Fruit fly (Drosophila melanogaster) whole organism, embryonic: ENCODE data around the gene Spt6.
A peak's percentile ranks its signal among the peaks of the same experiment; 100 is the strongest.

Source experiments
- Ada2b ChIP-seq: fragments of 200-800 bp; sonication (Bioruptor generic); IDR thresholded peaks from 2 replicates; pipeline ENCODE4 v1.3.6; 2022; ENCODE audit warnings: missing biosample characterization, missing genetic modification characterization
- CG10321 ChIP-seq: fragments of 200-800 bp; sonication (Bioruptor generic); IDR thresholded peaks from 2 replicates; pipeline ENCODE4 v1.3.6; 2022; ENCODE audit warnings: missing biosample characterization, missing genetic modification characterization
- CG10979 ChIP-seq: fragments of 200-800 bp; sonication (Bioruptor generic); optimal IDR thresholded peaks from 2 replicates; lab custom pipeline; 2018; ENCODE audit warnings: missing biosample characterization, mild to moderate bottlenecking, missing genetic modification characterization, moderate library complexity
- CG11085 ChIP-seq: fragments of 200-800 bp; sonication (Bioruptor generic); IDR thresholded peaks from 2 replicates; pipeline ENCODE4 v1.3.6; 2022; ENCODE audit warnings: missing biosample characterization, missing genetic modification characterization
- CG12155 ChIP-seq: fragments of 200-800 bp; sonication (Bioruptor generic); optimal IDR thresholded peaks from 3 replicates; lab custom pipeline; 2016; ENCODE audit warnings: missing biosample characterization, missing genetic modification characterization
- CG12219 ChIP-seq: fragments of 200-800 bp; sonication (Bioruptor generic); optimal IDR thresholded peaks from 3 replicates; lab custom pipeline; 2018; ENCODE audit warnings: missing biosample characterization, mild to moderate bottlenecking, missing genetic modification characterization
- CG13424 ChIP-seq: fragments of 200-800 bp; sonication (Bioruptor generic); optimal IDR thresholded peaks from 2 replicates; lab custom pipeline; 2019; ENCODE audit warnings: missing biosample characterization, mild to moderate bottlenecking, missing genetic modification characterization, moderate library complexity
- CG13894 ChIP-seq: fragments of 200-800 bp; sonication (Bioruptor generic); optimal IDR thresholded peaks from 3 replicates; lab custom pipeline; 2018; ENCODE audit warnings: missing biosample characterization, mild to moderate bottlenecking, missing genetic modification characterization, moderate library complexity
- CG15073 ChIP-seq: fragments of 200-800 bp; sonication (Bioruptor generic); optimal IDR thresholded peaks from 2 replicates; lab custom pipeline; 2016; ENCODE audit warnings: missing biosample characterization, missing genetic modification characterization
- CG18599 ChIP-seq: fragments of 200-800 bp; sonication (Bioruptor generic); optimal IDR thresholded peaks from 3 replicates; lab custom pipeline; 2017; ENCODE audit warnings: missing biosample characterization, missing genetic modification characterization, mild to moderate bottlenecking, moderate library complexity, missing genetic modification reagents
- CG2199 ChIP-seq: fragments of 200-800 bp; sonication (Bioruptor generic); IDR thresholded peaks from 3 replicates; pipeline ENCODE4 v1.3.6; 2022; ENCODE audit warnings: missing biosample characterization, missing genetic modification characterization
- CG32772 ChIP-seq: fragments of 200-800 bp; sonication (Bioruptor generic); IDR thresholded peaks from 2 replicates; pipeline ENCODE4 v1.3.6; 2022; ENCODE audit warnings: missing biosample characterization, missing genetic modification characterization
- CG34224 ChIP-seq: fragments of 200-800 bp; sonication (Bioruptor generic); IDR thresholded peaks from 3 replicates; pipeline ENCODE4 v1.3.6; 2022; ENCODE audit warnings: missing biosample characterization, missing genetic modification characterization; ENCODE audit not compliant: partially characterized antibody
- CG3995 ChIP-seq: fragments of 200-800 bp; sonication (Bioruptor generic); optimal IDR thresholded peaks from 3 replicates; lab custom pipeline; 2016; ENCODE audit warnings: missing biosample characterization, missing genetic modification characterization
- CG42726 ChIP-seq: fragments of 200-800 bp; sonication (Bioruptor generic); IDR thresholded peaks from 2 replicates; pipeline ENCODE4 v1.3.6; 2022; ENCODE audit warnings: missing biosample characterization, missing genetic modification characterization; ENCODE audit not compliant: partially characterized antibody
- CG4854 ChIP-seq: fragments of 200-800 bp; sonication (Bioruptor generic); optimal IDR thresholded peaks from 2 replicates; lab custom pipeline; 2016; ENCODE audit warnings: missing biosample characterization, missing genetic modification characterization, inconsistent platforms
- CG6654 ChIP-seq: fragments of 200-800 bp; sonication (Bioruptor generic); optimal IDR thresholded peaks from 2 replicates; lab custom pipeline; 2017; ENCODE audit warnings: missing biosample characterization, mild to moderate bottlenecking, missing genetic modification characterization
- CG6791 ChIP-seq: fragments of 200-800 bp; sonication (Bioruptor generic); IDR thresholded peaks from 3 replicates; pipeline ENCODE4 v1.3.6; 2022; ENCODE audit warnings: missing biosample characterization, missing genetic modification characterization; ENCODE audit not compliant: partially characterized antibody
- CG8478 ChIP-seq: fragments of >200 bp; optimal IDR thresholded peaks from 2 replicates; lab custom pipeline; 2018
- CTCF ChIP-seq: fragments of 200-800 bp; sonication (Bioruptor generic); optimal IDR thresholded peaks from 2 replicates; lab custom pipeline; 2017; ENCODE audit warnings: missing biosample characterization, mild to moderate bottlenecking, missing genetic modification characterization, moderate library complexity
- Eip74EF ChIP-seq, 2 experiments: fragments of 200-800 bp in 1 of 2; fragments of >200 bp in 1 of 2; sonication (Bioruptor generic) in 1 of 2; optimal IDR thresholded peaks; 2 replicates each; lab custom pipeline; 2017 to 2019; ENCODE audit warnings: missing biosample characterization in 2 of 2, missing genetic modification characterization in 2 of 2, mild to moderate bottlenecking in 1 of 2, moderate library complexity in 1 of 2
- Elba2 ChIP-seq: fragments of 200-800 bp; sonication (Bioruptor generic); optimal IDR thresholded peaks from 3 replicates; lab custom pipeline; 2016; ENCODE audit warnings: missing biosample characterization, missing genetic modification characterization
- Fer1 ChIP-seq: fragments of 200-800 bp; sonication (Bioruptor generic); optimal IDR thresholded peaks from 2 replicates; lab custom pipeline; 2017; ENCODE audit warnings: missing biosample characterization, mild to moderate bottlenecking, missing genetic modification characterization
- Ptx1 ChIP-seq: fragments of 200-800 bp; sonication (Bioruptor generic); IDR thresholded peaks from 2 replicates; pipeline ENCODE4 v1.3.6; 2022; ENCODE audit warnings: missing biosample characterization, missing genetic modification characterization
- Sin3A ChIP-seq: fragments of >200 bp; optimal IDR thresholded peaks from 2 replicates; lab custom pipeline; 2018
- Taf1 ChIP-seq: fragments of 200-800 bp; sonication (Bioruptor generic); IDR thresholded peaks from 2 replicates; pipeline ENCODE4 v1.3.6; 2022; ENCODE audit warnings: missing biosample characterization, missing genetic modification characterization
- Vsx1 ChIP-seq: fragments of 200-800 bp; sonication (Bioruptor generic); optimal IDR thresholded peaks from 2 replicates; lab custom pipeline; 2017; ENCODE audit warnings: missing biosample characterization, mild to moderate bottlenecking, missing genetic modification characterization, missing genetic modification reagents
- Xrp1 ChIP-seq: fragments of 200-800 bp; sonication (Bioruptor generic); IDR thresholded peaks from 2 replicates; pipeline ENCODE4 v1.3.6; 2022; ENCODE audit warnings: missing biosample characterization, missing genetic modification characterization
- az2 ChIP-seq: fragments of 200-800 bp; sonication (Bioruptor generic); optimal IDR thresholded peaks from 3 replicates; lab custom pipeline; 2016; ENCODE audit warnings: missing biosample characterization, missing genetic modification characterization
- cad ChIP-seq: fragments of >200 bp; optimal IDR thresholded peaks from 2 replicates; lab custom pipeline; 2017; ENCODE audit warnings: missing biosample characterization, missing genetic modification characterization
- cas ChIP-seq: fragments of 200-800 bp; sonication (Bioruptor generic); IDR thresholded peaks from 2 replicates; pipeline ENCODE4 v1.3.6; 2022; ENCODE audit warnings: missing biosample characterization, missing genetic modification characterization
- crol ChIP-seq: fragments of 200-800 bp; sonication (Bioruptor generic); IDR thresholded peaks from 2 replicates; pipeline ENCODE4 v1.3.6; 2022; ENCODE audit warnings: missing biosample characterization, missing genetic modification characterization
- dimm ChIP-seq: fragments of 200-800 bp; sonication (Bioruptor generic); IDR thresholded peaks from 2 replicates; pipeline ENCODE4 v1.3.6; 2022; ENCODE audit warnings: missing biosample characterization, missing genetic modification characterization
- disco-r ChIP-seq: fragments of 200-800 bp; sonication (Bioruptor generic); optimal IDR thresholded peaks from 2 replicates; lab custom pipeline; 2016; ENCODE audit warnings: missing biosample characterization, missing genetic modification characterization
- dmrt99B ChIP-seq: fragments of 200-800 bp; sonication (Bioruptor generic); optimal IDR thresholded peaks from 2 replicates; lab custom pipeline; 2018; ENCODE audit warnings: missing biosample characterization, mild to moderate bottlenecking, missing genetic modification characterization, moderate library complexity
- dpn ChIP-seq, 2 experiments: fragments of 200-800 bp; sonication (Bioruptor generic); optimal IDR thresholded peaks; 3 replicates each; lab custom pipeline; 2016; ENCODE audit warnings: missing biosample characterization in 2 of 2, missing genetic modification characterization in 2 of 2
- ewg ChIP-seq: fragments of 200-800 bp; sonication (Bioruptor generic); optimal IDR thresholded peaks from 3 replicates; lab custom pipeline; 2017; ENCODE audit warnings: mild to moderate bottlenecking, missing biosample characterization, missing genetic modification reagents, missing genetic modification characterization
- fd102C ChIP-seq: fragments of 200-800 bp; sonication (Bioruptor generic); optimal IDR thresholded peaks from 2 replicates; lab custom pipeline; 2018; ENCODE audit warnings: missing biosample characterization, mild to moderate bottlenecking, missing genetic modification characterization, moderate library complexity
- gcm ChIP-seq: fragments of 200-800 bp; sonication (Bioruptor generic); optimal IDR thresholded peaks from 2 replicates; lab custom pipeline; 2019; ENCODE audit warnings: missing biosample characterization, mild to moderate bottlenecking, missing genetic modification characterization, moderate library complexity
- hkb ChIP-seq, 2 experiments: fragments of 200-800 bp in 1 of 2; fragments of >200 bp in 1 of 2; sonication (Bioruptor generic) in 1 of 2; IDR thresholded peaks in 1 of 2; optimal IDR thresholded peaks in 1 of 2; 2 replicates each; pipeline versions ENCODE4 v1.3.6 to Lab custom; 2017 to 2022; ENCODE audit warnings: missing biosample characterization in 1 of 2, missing genetic modification characterization in 1 of 2
- kay ChIP-seq: fragments of 200-800 bp; sonication (Bioruptor generic); optimal IDR thresholded peaks from 2 replicates; lab custom pipeline; 2016; ENCODE audit warnings: missing biosample characterization, missing genetic modification characterization
- kni ChIP-seq: fragments of 200-800 bp; sonication (Bioruptor generic); optimal IDR thresholded peaks from 3 replicates; lab custom pipeline; 2017; ENCODE audit warnings: mild to moderate bottlenecking, missing biosample characterization, missing genetic modification reagents, missing genetic modification characterization
- org-1 ChIP-seq: fragments of 200-800 bp; sonication (Bioruptor generic); optimal IDR thresholded peaks from 2 replicates; lab custom pipeline; 2017; ENCODE audit warnings: missing biosample characterization, missing genetic modification characterization
- pb ChIP-seq: fragments of 200-800 bp; sonication (Bioruptor generic); optimal IDR thresholded peaks from 3 replicates; lab custom pipeline; 2016; ENCODE audit warnings: missing biosample characterization, missing genetic modification characterization
- pfk ChIP-seq: fragments of 200-800 bp; sonication (Bioruptor generic); optimal IDR thresholded peaks from 2 replicates; lab custom pipeline; 2018; ENCODE audit warnings: missing biosample characterization, mild to moderate bottlenecking, missing genetic modification characterization, moderate library complexity
- pho ChIP-seq: fragments of 200-800 bp; sonication (Bioruptor generic); optimal IDR thresholded peaks from 2 replicates; lab custom pipeline; 2016; ENCODE audit warnings: missing biosample characterization, missing genetic modification characterization
- slbo ChIP-seq: fragments of 200-800 bp; sonication (Bioruptor generic); IDR thresholded peaks from 2 replicates; pipeline ENCODE4 v1.3.6; 2022; ENCODE audit warnings: missing biosample characterization, missing genetic modification characterization
- sqz ChIP-seq: fragments of 200-800 bp; sonication (Bioruptor generic); optimal IDR thresholded peaks from 3 replicates; lab custom pipeline; 2018; ENCODE audit warnings: missing biosample characterization, mild to moderate bottlenecking, missing genetic modification characterization
- tap ChIP-seq: fragments of 200-800 bp; optimal IDR thresholded peaks from 3 replicates; lab custom pipeline; 2019; ENCODE audit warnings: missing biosample characterization, mild to moderate bottlenecking, missing genetic modification characterization, moderate library complexity
- tna ChIP-seq: fragments of 200-800 bp; sonication (Bioruptor generic); IDR thresholded peaks from 2 replicates; pipeline ENCODE4 v1.3.6; 2022; ENCODE audit warnings: missing biosample characterization, missing genetic modification characterization; ENCODE audit not compliant: partially characterized antibody
- twi ChIP-seq: fragments of 200-800 bp; optimal IDR thresholded peaks from 2 replicates; lab custom pipeline; 2019; ENCODE audit warnings: missing biosample characterization, mild to moderate bottlenecking, missing genetic modification characterization, moderate library complexity
- wdn ChIP-seq: fragments of 200-800 bp; sonication (Bioruptor generic); IDR thresholded peaks from 2 replicates; pipeline ENCODE4 v1.3.6; 2022; ENCODE audit warnings: missing biosample characterization, missing genetic modification characterization

Spt6 gene

DNA sequence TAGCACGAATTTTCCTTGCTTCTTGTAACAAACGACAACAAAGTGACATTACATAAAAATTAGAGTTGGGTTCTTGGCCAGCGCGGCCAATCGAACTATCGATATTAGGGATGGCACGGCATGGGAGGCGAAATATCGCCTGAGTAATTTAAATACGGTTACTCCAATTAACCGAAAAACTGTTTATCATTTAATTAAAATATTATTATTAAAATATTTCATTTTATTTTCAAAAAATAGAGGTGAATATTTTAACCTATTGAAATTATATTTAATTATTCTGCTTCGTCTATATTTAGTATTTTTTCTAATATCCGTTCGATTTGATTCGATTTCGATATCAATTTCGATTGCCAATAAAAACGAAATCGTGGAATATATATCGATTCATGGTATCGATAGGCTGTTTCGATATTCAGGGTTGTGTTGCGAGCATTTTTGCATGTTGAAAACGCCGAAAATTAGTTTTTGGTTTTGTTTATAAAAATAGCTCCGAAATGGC, 12.1 kb upstream of the Spt6 start, which contains the start of the genes Rbcn-3A and Spx (continued):
- TF ChIP-seq CG4854 (GFP tag; lab: Kevin White, UChicago) = no peak
- peak; percentile 69 for TF ChIP-seq slbo
- no peak for TF ChIP-seq CG12219 (GFP tag; lab: Kevin White, UChicago)
- TF ChIP-seq crol (GFP tag; lab: Robert Waterston, UW) = no peak
- peak; percentile 42 for TF ChIP-seq az2 (GFP tag; lab: Kevin White, UChicago)
- peak in 1 of 2 experiments; percentile 44 for TF ChIP-seq dpn (GFP tag; optimal IDR thresholded peaks at IDR 0.05; lab: Kevin White, UChicago)
- no peak for TF ChIP-seq Fer1
- TF ChIP-seq CG10321 (GFP tag; lab: Robert Waterston, UW) = no peak
- TF ChIP-seq gcm (GFP tag; lab: Kevin White, UChicago) = peak; percentile 21
- TF ChIP-seq cad (GFP tag; lab: Kevin White, UChicago) = no peak
- no peak for TF ChIP-seq org-1 (GFP tag; lab: Kevin White, UChicago)
- TF ChIP-seq Ada2b = no peak
- TF ChIP-seq ewg (GFP tag; lab: Kevin White, UChicago) = no peak
- no peak for TF ChIP-seq CG2199 (GFP tag; lab: Robert Waterston, UW)
- TF ChIP-seq CG34224 = peak; percentile 81
- no peak for TF ChIP-seq kni (GFP tag; lab: Kevin White, UChicago)
- TF ChIP-seq CG10979 (tag; lab: Kevin White, UChicago) = peak; percentile 2
- TF ChIP-seq Elba2 (GFP tag; lab: Kevin White, UChicago) = no peak
- peak; percentile 68; the same call in 1 of the 2 replicates for TF ChIP-seq CG42726
- TF ChIP-seq CG13424 (tag; lab: Kevin White, UChicago) = peak; percentile 55
- no peak for TF ChIP-seq CTCF (GFP tag; lab: Kevin White, UChicago)
- TF ChIP-seq CG8478 (lab: Kevin White, UChicago) = no peak
- peak; percentile 8 for TF ChIP-seq CG13894 (tag; lab: Kevin White, UChicago)
- TF ChIP-seq fd102C = no peak
- TF ChIP-seq sqz = no peak
- TF ChIP-seq CG15073 (GFP tag; lab: Kevin White, UChicago) = no peak
- TF ChIP-seq tap (tag; lab: Kevin White, UChicago) = no peak
- peak; percentile 29 for TF ChIP-seq twi (tag; lab: Kevin White, UChicago)
- no peak for TF ChIP-seq Vsx1
- TF ChIP-seq CG12155 (GFP tag; lab: Kevin White, UChicago) = no peak
- no peak for TF ChIP-seq wdn (GFP tag; lab: Robert Waterston, UW)
- TF ChIP-seq CG3995 = peak; percentile 4
- no peak for TF ChIP-seq Taf1 (GFP tag; lab: Robert Waterston, UW)
- TF ChIP-seq Eip74EF (GFP tag; optimal IDR thresholded peaks at IDR 0.05; lab: Kevin White, UChicago) = no peak
- no peak for TF ChIP-seq CG32772 (GFP tag; lab: Robert Waterston, UW)
- no peak for TF ChIP-seq pho (GFP tag; lab: Kevin White, UChicago)
- TF ChIP-seq pfk (GFP tag; lab: Kevin White, UChicago) = no peak
- TF ChIP-seq Sin3A = no peak
- no peak for TF ChIP-seq cas (GFP tag; lab: Robert Waterston, UW)
- peak; percentile 5; the same call in 1 of the 2 replicates for TF ChIP-seq Xrp1 (GFP tag; lab: Robert Waterston, UW)
- TF ChIP-seq CG11085 (GFP tag; lab: Robert Waterston, UW) = no peak
- no peak for TF ChIP-seq kay
- no peak for TF ChIP-seq hkb (optimal IDR thresholded peaks at IDR 0.05; lab: Kevin White, UChicago)
- no peak for TF ChIP-seq hkb (GFP tag; IDR thresholded peaks at IDR 0.05; lab: Robert Waterston, UW)
- no peak for TF ChIP-seq dmrt99B (tag; lab: Kevin White, UChicago)
- TF ChIP-seq pb = no peak
- TF ChIP-seq disco-r (GFP tag; lab: Kevin White, UChicago) = no peak
- no peak for TF ChIP-seq dimm (GFP tag; lab: Robert Waterston, UW)
- TF ChIP-seq CG6791 = peak; percentile 90
- peak; percentile 35 for TF ChIP-seq CG18599 (GFP tag; lab: Kevin White, UChicago)
- peak; percentile 70 for TF ChIP-seq tna
- no peak for TF ChIP-seq CG6654 (GFP tag; lab: Kevin White, UChicago)
- peak; percentile 47 for TF ChIP-seq Ptx1 (GFP tag; lab: Robert Waterston, UW)
